Worm (Caenorhabditis elegans): ENCODE measurements around the gene clec-226.

The clec-226 gene

DNA sequence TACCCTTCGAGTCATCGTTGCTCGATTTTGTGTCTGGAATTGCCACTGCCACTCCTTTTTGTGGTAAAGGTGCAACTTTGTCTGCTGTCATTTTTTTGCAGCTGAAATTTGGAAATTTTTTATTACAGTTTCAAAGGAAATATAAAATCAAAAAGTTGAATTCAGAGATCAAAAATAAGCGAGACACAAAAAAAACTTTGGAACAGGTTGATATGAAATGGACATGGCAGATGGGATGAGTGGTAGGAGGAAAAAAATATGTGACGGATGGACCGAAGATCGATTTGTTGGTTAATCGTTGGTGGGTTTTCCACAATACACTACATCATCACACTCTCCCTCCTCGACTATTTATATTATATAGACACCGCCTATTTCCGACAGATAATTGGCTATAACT, 12.2 kb upstream of the clec-226 start, which contains the start of gene R10D12.1:
Gene R10D12.1 (minus strand): TSS at position 101 of the 400 bp plus-strand sequence.
- TF ChIP-seq unc-62 (GFP tag; optimal IDR thresholded peaks at IDR 0.05) (no peak), ham-2 (GFP tag; optimal IDR thresholded peaks at IDR 0.05) (no peak), elt-1 (tag; optimal IDR thresholded peaks at IDR 0.05; ENCODE audit: borderline replicate concordance, insufficient read depth) (no peak), sem-2 (GFP tag; optimal IDR thresholded peaks at IDR 0.05) (no peak), lin-13 (tag; optimal IDR thresholded peaks at IDR 0.05) (no peak), ceh-43 (GFP tag; optimal IDR thresholded peaks at IDR 0.05) (no peak), cnd-1 (tag; optimal IDR thresholded peaks at IDR 0.05) (no peak), elt-3 (tag; optimal IDR thresholded peaks at IDR 0.05) (no peak), tbx-8 (GFP tag; optimal IDR thresholded peaks at IDR 0.05) (no peak), pha-4 (tag; optimal IDR thresholded peaks at IDR 0.05) (no peak), blmp-1 (tag; optimal IDR thresholded peaks at IDR 0.05) (no peak), sptf-1 (tag; optimal IDR thresholded peaks at IDR 0.05) (no peak), ces-1 (GFP tag; optimal IDR thresholded peaks at IDR 0.05) (no peak), bed-3 (GFP tag; optimal IDR thresholded peaks at IDR 0.05) (no peak), unc-120 (tag; optimal IDR thresholded peaks at IDR 0.05; ENCODE audit: poor library complexity, severe bottlenecking) (no peak)

DNA sequence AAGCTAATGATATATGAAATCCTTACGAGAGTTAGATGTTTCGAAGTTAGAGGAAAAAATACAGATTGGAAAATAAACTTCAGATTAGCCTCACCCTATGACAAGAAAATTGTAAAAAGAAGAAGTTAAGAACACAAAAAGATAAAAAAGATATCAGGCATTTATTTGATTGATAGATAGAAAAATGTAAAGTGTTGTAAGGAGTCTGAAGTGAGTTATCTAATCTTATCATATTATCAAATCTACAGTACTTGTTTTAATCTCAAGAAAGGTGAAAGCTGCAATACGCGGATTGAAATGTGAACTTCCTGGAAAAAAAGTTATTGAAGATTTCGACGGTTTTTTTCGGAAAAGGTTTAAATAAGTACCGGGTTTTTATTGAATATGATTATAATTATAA, 11.3 kb upstream of the clec-226 start:
- TF ChIP-seq lin-13 (tag; optimal IDR thresholded peaks at IDR 0.05) (no peak), elt-3 (tag; optimal IDR thresholded peaks at IDR 0.05) (peak; percentile 31)

DNA sequence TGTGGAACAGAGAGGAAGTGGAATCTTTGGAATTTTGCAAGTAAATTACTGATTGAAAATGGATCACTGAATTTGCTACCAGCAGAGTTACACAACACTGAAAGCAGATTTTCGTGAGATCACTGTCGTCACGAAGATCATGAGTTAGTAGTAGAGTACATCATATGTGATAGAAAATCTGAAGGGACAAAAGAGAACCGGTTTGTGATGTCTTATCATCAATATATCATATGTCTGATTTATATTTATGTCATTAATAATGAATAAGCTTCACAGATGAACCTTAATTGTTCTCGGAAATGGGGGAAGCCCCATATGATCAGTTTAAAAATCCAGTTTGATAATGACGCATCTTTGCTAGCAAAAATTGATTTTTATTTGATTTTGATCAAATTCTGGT, 10.7 kb upstream of the clec-226 start:
- TF ChIP-seq nhr-2 (tag; optimal IDR thresholded peaks at IDR 0.05) (no peak), unc-39 (tag; optimal IDR thresholded peaks at IDR 0.05) (no peak)

DNA sequence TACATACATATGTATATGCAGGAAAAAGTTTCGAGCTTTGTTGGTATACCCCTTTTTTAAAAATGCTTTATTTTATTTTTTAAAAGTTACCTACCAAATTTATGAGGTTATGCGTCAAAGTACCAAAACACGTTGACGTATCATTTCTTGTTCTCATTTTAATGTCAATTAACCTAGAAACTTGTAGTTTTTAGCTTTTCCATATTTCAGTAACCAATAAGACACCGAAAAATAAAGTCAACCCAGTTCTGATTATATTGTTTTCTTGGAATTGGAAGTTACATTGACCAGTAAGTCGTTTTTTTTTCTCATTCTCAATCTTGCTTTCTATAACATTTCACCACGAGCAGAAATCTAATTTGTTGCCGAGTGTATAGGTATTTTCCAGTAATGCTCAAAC, 9.9 kb upstream of the clec-226 start, which contains the start of gene srw-145:
Gene srw-145 (plus strand): TSS at position 301 of the 400 bp plus-strand sequence.
- no peak for TF ChIP-seq elt-3 (tag; optimal IDR thresholded peaks at IDR 0.05)
- no peak for TF ChIP-seq lsy-2 (tag; optimal IDR thresholded peaks at IDR 0.05)
- no peak for TF ChIP-seq tbx-8 (GFP tag; optimal IDR thresholded peaks at IDR 0.05)
- TF ChIP-seq mep-1 (tag; optimal IDR thresholded peaks at IDR 0.05): no peak
- TF ChIP-seq ham-2 (GFP tag; optimal IDR thresholded peaks at IDR 0.05): no peak
- TF ChIP-seq unc-62 (GFP tag; optimal IDR thresholded peaks at IDR 0.05): no peak
- no peak for TF ChIP-seq nhr-2 (tag; optimal IDR thresholded peaks at IDR 0.05)
- no peak for TF ChIP-seq nhr-237 (tag; optimal IDR thresholded peaks at IDR 0.05)
- no peak for TF ChIP-seq bed-3 (GFP tag; optimal IDR thresholded peaks at IDR 0.05)
- TF ChIP-seq nhr-28 (tag; optimal IDR thresholded peaks at IDR 0.05): no peak
- no peak for TF ChIP-seq nhr-12 (tag; optimal IDR thresholded peaks at IDR 0.05)

DNA sequence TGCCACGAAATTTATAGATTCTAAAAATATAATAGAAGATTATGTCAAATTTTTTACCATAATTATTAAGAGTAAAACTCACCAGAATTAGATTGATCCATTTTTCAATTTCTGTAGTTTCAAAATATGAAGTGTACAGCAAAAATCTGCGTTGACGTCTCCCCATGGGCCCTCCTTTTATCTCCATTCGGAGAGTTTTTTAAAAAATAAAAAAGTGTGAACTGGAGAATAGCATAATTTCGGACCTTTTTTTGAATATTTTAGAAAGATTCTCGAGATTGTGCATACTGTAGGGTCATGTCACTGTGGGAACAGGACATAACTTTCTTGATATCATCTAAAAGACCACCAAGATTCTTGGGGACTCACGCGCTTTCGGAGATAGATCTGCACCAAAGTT, 4.7 kb upstream of the clec-226 start, which contains the start of gene dpr-1:
Gene dpr-1 (minus strand): TSS at position 101 of the 400 bp plus-strand sequence.
- no peak for TF ChIP-seq nhr-28 (tag; optimal IDR thresholded peaks at IDR 0.05)
- TF ChIP-seq snpc-4 (tag; optimal IDR thresholded peaks at IDR 0.05): no peak
- TF ChIP-seq drap-1 (GFP tag; optimal IDR thresholded peaks at IDR 0.05): no peak
- TF ChIP-seq ceh-39 (tag; optimal IDR thresholded peaks at IDR 0.05): no peak
- TF ChIP-seq sem-2 (GFP tag; optimal IDR thresholded peaks at IDR 0.05): no peak
- no peak for TF ChIP-seq unc-120 (tag; optimal IDR thresholded peaks at IDR 0.05; ENCODE audit: poor library complexity, severe bottlenecking)
- no peak for TF ChIP-seq ces-1 (GFP tag; optimal IDR thresholded peaks at IDR 0.05)
- TF ChIP-seq unc-62 (GFP tag; optimal IDR thresholded peaks at IDR 0.05): no peak
- TF ChIP-seq bed-3 (GFP tag; optimal IDR thresholded peaks at IDR 0.05): no peak
- TF ChIP-seq pha-4 (tag; optimal IDR thresholded peaks at IDR 0.05): no peak
- no peak for TF ChIP-seq nhr-12 (tag; optimal IDR thresholded peaks at IDR 0.05)
- TF ChIP-seq blmp-1 (tag; optimal IDR thresholded peaks at IDR 0.05): no peak
- TF ChIP-seq mls-2 (tag; optimal IDR thresholded peaks at IDR 0.05): no peak
- TF ChIP-seq hlh-1 (tag; optimal IDR thresholded peaks at IDR 0.05): no peak
- no peak for TF ChIP-seq lsy-2 (tag; optimal IDR thresholded peaks at IDR 0.05)

DNA sequence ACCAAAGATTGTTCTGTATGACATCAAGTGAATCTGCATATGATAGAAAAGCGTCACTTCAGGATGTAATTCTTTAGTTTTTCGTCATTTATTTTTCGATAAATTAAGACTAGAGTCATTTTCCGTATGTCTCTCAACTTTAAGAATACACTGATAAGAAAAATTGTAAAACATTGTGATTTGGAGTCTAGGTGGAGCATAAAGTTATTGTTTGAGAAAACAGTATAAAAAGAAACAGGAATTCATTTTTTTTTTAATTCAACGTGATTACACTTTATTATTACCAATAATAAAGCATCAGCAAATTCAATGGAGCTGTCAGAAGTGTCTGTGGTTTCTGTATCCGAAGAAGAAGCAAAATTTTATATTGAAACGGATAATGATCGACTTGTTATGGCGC, 2.2 kb downstream of the clec-226 start, which contains the start of gene R10D12.6:
Gene R10D12.6 (plus strand): TSS at position 301 of the 400 bp plus-strand sequence.
- TF ChIP-seq snpc-4 (tag; optimal IDR thresholded peaks at IDR 0.05) (no peak), unc-120 (tag; optimal IDR thresholded peaks at IDR 0.05; ENCODE audit: poor library complexity, severe bottlenecking) (no peak), ces-1 (GFP tag; optimal IDR thresholded peaks at IDR 0.05) (no peak), unc-39 (tag; optimal IDR thresholded peaks at IDR 0.05) (no peak), flh-1 (GFP tag; optimal IDR thresholded peaks at IDR 0.05) (no peak), nhr-2 (tag; optimal IDR thresholded peaks at IDR 0.05) (no peak), ceh-39 (tag; optimal IDR thresholded peaks at IDR 0.05) (no peak), tbx-8 (GFP tag; optimal IDR thresholded peaks at IDR 0.05) (no peak), elt-3 (tag; optimal IDR thresholded peaks at IDR 0.05) (no peak), sem-2 (GFP tag; optimal IDR thresholded peaks at IDR 0.05) (no peak), elt-1 (tag; optimal IDR thresholded peaks at IDR 0.05; ENCODE audit: borderline replicate concordance, insufficient read depth) (no peak), zip-8 (tag; optimal IDR thresholded peaks at IDR 0.05) (no peak), ztf-11 (tag; optimal IDR thresholded peaks at IDR 0.05) (no peak)
